Worm (Caenorhabditis elegans) whole organism, L2 larva: Measurements from ENCODE around the gene C45G7.13.

Experiments used
- alr-1 ChIP-seq: fragments of 150-350 bp; optimal IDR thresholded peaks from 2 replicates; lab custom pipeline; 2014; ENCODE audit warnings: missing biosample characterization, missing genetic modification characterization
- blmp-1 ChIP-seq: sonication (generic microtip); optimal IDR thresholded peaks from 2 replicates; lab custom pipeline; 2017; ENCODE audit warnings: missing genetic modification characterization, mild to moderate bottlenecking, missing compliant biosample characterization, antibody characterized with exemption, moderate library complexity; ENCODE audit not compliant: insufficient read depth
- snpc-4 ChIP-seq: fragments of 150-350 bp; optimal IDR thresholded peaks from 2 replicates; lab custom pipeline; 2014; ENCODE audit warnings: missing biosample characterization, missing genetic modification characterization

DNA sequence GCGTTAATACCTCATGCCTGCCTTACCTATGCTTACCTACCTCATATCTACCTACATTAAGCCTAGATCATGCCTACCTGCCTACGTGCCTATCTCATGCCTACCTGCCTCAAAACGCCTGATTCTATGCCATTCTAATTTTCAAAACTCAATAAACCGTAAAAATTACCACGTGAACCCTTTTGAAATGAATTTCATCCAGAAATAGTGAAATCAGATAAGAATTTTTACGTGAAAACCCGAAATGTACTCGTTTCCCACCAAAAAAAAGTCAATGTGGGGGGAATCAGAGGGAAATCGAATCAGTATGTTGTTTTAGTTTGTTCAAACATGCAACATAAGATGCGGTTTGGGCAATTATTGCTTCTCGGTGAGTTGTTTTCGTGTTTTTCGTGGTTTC is 37.4 kb upstream of the C45G7.13 start, which contains the start of gene Y69A2AR.19:
- TF ChIP-seq snpc-4 (no peak), alr-1 (no peak), blmp-1 (tag; lab: Kevin White, UChicago) (no peak)
